Worm (Caenorhabditis elegans) whole organism, L1 larva: ENCODE data around the gene mlt-4.

ENCODE experiments used
- efl-1 ChIP-seq, 4 experiments: fragments of 150-350 bp; optimal IDR thresholded peaks in 3 of 4; peaks in 1 of 4; 1 replicate in 1 of 4; 2 replicates in 3 of 4; lab custom pipeline; 2014; ENCODE audit warnings: missing biosample characterization in 2 of 4, missing genetic modification characterization in 2 of 4, missing genetic modification reagents in 2 of 4
- elt-2 ChIP-seq: sonication (generic microtip); optimal IDR thresholded peaks from 2 replicates; lab custom pipeline; 2016; ENCODE audit warnings: missing genetic modification characterization, mild to moderate bottlenecking, inconsistent platforms, missing compliant biosample characterization, missing genetic modification reagents
- mdl-1 ChIP-seq, 2 experiments: fragments of 150-350 bp; optimal IDR thresholded peaks; 2 replicates each; lab custom pipeline; 2014 to 2017; ENCODE audit warnings: missing biosample characterization in 2 of 2, missing genetic modification characterization in 2 of 2, inconsistent platforms in 1 of 2
- ztf-11 ChIP-seq, 2 experiments: sonication (generic microtip); optimal IDR thresholded peaks; 2 replicates each; lab custom pipeline; 2016 to 2017; ENCODE audit warnings: missing genetic modification characterization in 2 of 2, missing biosample characterization in 1 of 2, missing compliant biosample characterization in 1 of 2

ce11 chrV:20335264-20335663 is 46.0 kb upstream of the mlt-4 start, which contains the start of gene Y38H6A.5:
- TF ChIP-seq ztf-11 (tag; optimal IDR thresholded peaks at IDR 0.05; lab: Kevin White, UChicago) (no peak), elt-2 (no peak), mdl-1 (tag; optimal IDR thresholded peaks at IDR 0.05; lab: Kevin White, UChicago) (no peak), efl-1 (optimal IDR thresholded peaks at IDR 0.05; lab: Kevin White, UChicago) (no peak), efl-1 (GFP tag; optimal IDR thresholded peaks at IDR 0.05 in 1 of 2; lab: Kevin White, UChicago) (no peak)
